Fruit fly (Drosophila melanogaster): ENCODE data around the gene CG5890.

Gene CG5890

dm6 chr3R:25880198-25880970, 24.4 kb downstream of the CG5890 start (continued):
- TF ChIP-seq vvl (GFP tag; IDR thresholded peaks at IDR 0.05) (peak; percentile 63), CG34376 (GFP tag; optimal IDR thresholded peaks at IDR 0.05) (no peak), peb (GFP tag; IDR thresholded peaks at IDR 0.05) (0 out of 2 replicates have a peak, but pooled peaks have one; percentile 19), CG2678 (tag; optimal IDR thresholded peaks at IDR 0.05) (peak; percentile 76), Nf-YB (GFP tag; optimal IDR thresholded peaks at IDR 0.05) (peak; percentile 37), sisA (GFP tag; IDR thresholded peaks at IDR 0.05) (peak; percentile 30; the same call in 1 of the 2 replicates), rib (GFP tag; IDR thresholded peaks at IDR 0.05) (peak; percentile 51; the same call in 1 of the 2 replicates), mam (GFP tag; optimal IDR thresholded peaks at IDR 0.05) (no peak), trem (tag; optimal IDR thresholded peaks at IDR 0.05) (peak; percentile 45), repo (GFP tag; optimal IDR thresholded peaks at IDR 0.05) (peak; percentile 19), H15 (GFP tag; IDR thresholded peaks at IDR 0.05) (peak; percentile 37; the same call in 1 of the 3 replicates), lov (optimal IDR thresholded peaks at IDR 0.05) (no peak), lov (GFP tag; IDR thresholded peaks at IDR 0.05) (no peak), gcm (GFP tag; optimal IDR thresholded peaks at IDR 0.05) (peak; percentile 44), grau (tag; optimal IDR thresholded peaks at IDR 0.05) (peak; percentile 76), abd-A (tag; optimal IDR thresholded peaks at IDR 0.05) (peak; percentile 74), bab2 (GFP tag; optimal IDR thresholded peaks at IDR 0.05) (peak; percentile 15), CG32767 (GFP tag; IDR thresholded peaks at IDR 0.05) (peak; percentile 67; the same call in 1 of the 2 replicates), CG13296 (GFP tag; optimal IDR thresholded peaks at IDR 0.05) (peak; percentile 53), Tbp (GFP tag; optimal IDR thresholded peaks at IDR 0.05) (no peak), Usf (GFP tag; optimal IDR thresholded peaks at IDR 0.05) (peak; percentile 4), CG10366 (GFP tag; IDR thresholded peaks at IDR 0.05) (peak; percentile 29; the same call in 1 of the 2 replicates), CoRest (tag; optimal IDR thresholded peaks at IDR 0.05) (peak; percentile 72), pum (GFP tag; optimal IDR thresholded peaks at IDR 0.05) (no peak), CTCF (GFP tag; optimal IDR thresholded peaks at IDR 0.05) (no peak), NfI (GFP tag; optimal IDR thresholded peaks at IDR 0.05) (peak; percentile 22), CG30403 (GFP tag; optimal IDR thresholded peaks at IDR 0.05) (peak; percentile 37), Atf3 (GFP tag; optimal IDR thresholded peaks at IDR 0.05) (no peak), CG18599 (GFP tag; optimal IDR thresholded peaks at IDR 0.05) (peak; percentile 77), ssp (GFP tag; IDR thresholded peaks at IDR 0.05) (0 out of 2 replicates have a peak, but pooled peaks have one; percentile 22), CG2120 (GFP tag; optimal IDR thresholded peaks at IDR 0.05) (peak; percentile 51), CG6689 (GFP tag; IDR thresholded peaks at IDR 0.05) (peak; percentile 59), CG17385 (GFP tag; optimal IDR thresholded peaks at IDR 0.05) (peak; percentile 54), sens (GFP tag) (peak; percentile 37), cwo (GFP tag; optimal IDR thresholded peaks at IDR 0.05) (peak; percentile 58), CG14014 (GFP tag; IDR thresholded peaks at IDR 0.05) (0 out of 2 replicates have a peak, but pooled peaks have one; percentile 44), dmrt99B (tag; optimal IDR thresholded peaks at IDR 0.05) (peak; percentile 62), salm (tag; optimal IDR thresholded peaks at IDR 0.05) (peak; percentile 37), ind (GFP tag; optimal IDR thresholded peaks at IDR 0.05) (peak; percentile 52), CG4360 (GFP tag; IDR thresholded peaks at IDR 0.05) (peak; percentile 99), CG8924 (tag; optimal IDR thresholded peaks at IDR 0.05) (peak; percentile 48), odd (GFP tag; optimal IDR thresholded peaks at IDR 0.05) (peak; percentile 26), CG32532 (GFP tag; IDR thresholded peaks at IDR 0.05) (0 out of 2 replicates have a peak, but pooled peaks have one; percentile 40), ato (GFP tag; IDR thresholded peaks at IDR 0.05; ENCODE audit: partially characterized antibody) (no peak), nmo (GFP tag; optimal IDR thresholded peaks at IDR 0.05) (peak; percentile 63), CG17361 (GFP tag; IDR thresholded peaks at IDR 0.05) (peak; percentile 79)
